Worm (Caenorhabditis elegans) whole organism, L2 larva: ENCODE data around the gene srz-19.

Source experiments
- C34F6.9 ChIP-seq: fragments of 150-350 bp; optimal IDR thresholded peaks from 2 replicates; lab custom pipeline; 2014; ENCODE audit warnings: missing biosample characterization, missing genetic modification characterization
- F13H6.1 ChIP-seq: sonication (generic microtip); optimal IDR thresholded peaks from 2 replicates; lab custom pipeline; 2016; ENCODE audit warnings: missing genetic modification characterization, missing compliant biosample characterization
- R02D3.7 ChIP-seq: fragments of 150-350 bp; optimal IDR thresholded peaks from 2 replicates; lab custom pipeline; 2014; ENCODE audit warnings: missing biosample characterization, missing genetic modification characterization
- ZK546.5 ChIP-seq: sonication (generic microtip); optimal IDR thresholded peaks from 2 replicates; lab custom pipeline; 2017; ENCODE audit warnings: missing biosample characterization, missing genetic modification characterization
- aly-2 ChIP-seq: fragments of 150-350 bp; optimal IDR thresholded peaks from 2 replicates; lab custom pipeline; 2014; ENCODE audit warnings: missing biosample characterization, missing genetic modification characterization
- ama-1 ChIP-seq: fragments of 150-350 bp; optimal IDR thresholded peaks from 2 replicates; lab custom pipeline; 2018; ENCODE audit warnings: inconsistent platforms
- blmp-1 ChIP-seq: sonication (generic microtip); optimal IDR thresholded peaks from 2 replicates; lab custom pipeline; 2017; ENCODE audit warnings: missing genetic modification characterization, mild to moderate bottlenecking, missing compliant biosample characterization, antibody characterized with exemption, moderate library complexity; ENCODE audit not compliant: insufficient read depth
- ceh-16 ChIP-seq: fragments of 150-350 bp; optimal IDR thresholded peaks from 2 replicates; lab custom pipeline; 2014; ENCODE audit warnings: missing biosample characterization, missing genetic modification characterization
- ceh-82 ChIP-seq: fragments of 150-350 bp; optimal IDR thresholded peaks from 2 replicates; lab custom pipeline; 2014; ENCODE audit warnings: missing biosample characterization, missing genetic modification characterization
- crh-2 ChIP-seq: sonication (generic microtip); optimal IDR thresholded peaks from 2 replicates; lab custom pipeline; 2017; ENCODE audit warnings: missing biosample characterization, missing genetic modification characterization
- dmd-4 ChIP-seq: sonication (generic microtip); optimal IDR thresholded peaks from 2 replicates; lab custom pipeline; 2017; ENCODE audit warnings: missing biosample characterization, missing genetic modification characterization
- egl-27 ChIP-seq: sonication (generic microtip); optimal IDR thresholded peaks from 3 replicates; lab custom pipeline; 2017; ENCODE audit warnings: missing biosample characterization, missing genetic modification reagents, missing genetic modification characterization
- elt-1 ChIP-seq: fragments of 150-350 bp; optimal IDR thresholded peaks from 2 replicates; lab custom pipeline; 2014; ENCODE audit warnings: missing biosample characterization, missing genetic modification characterization
- elt-3 ChIP-seq: sonication (generic microtip); optimal IDR thresholded peaks from 2 replicates; lab custom pipeline; 2017; ENCODE audit warnings: missing biosample characterization, missing genetic modification characterization
- fos-1 ChIP-seq: fragments of 150-350 bp; optimal IDR thresholded peaks from 2 replicates; lab custom pipeline; 2014; ENCODE audit warnings: missing biosample characterization, missing genetic modification characterization
- gmeb-1 ChIP-seq: fragments of 150-350 bp; optimal IDR thresholded peaks from 2 replicates; lab custom pipeline; 2014; ENCODE audit warnings: missing biosample characterization, missing genetic modification characterization
- lin-11 ChIP-seq: fragments of 150-350 bp; sonication (generic microtip); optimal IDR thresholded peaks from 2 replicates; lab custom pipeline; 2014; ENCODE audit warnings: missing biosample characterization, missing genetic modification characterization, inconsistent platforms, mixed read lengths
- lin-13 ChIP-seq: fragments of 150-350 bp; optimal IDR thresholded peaks from 2 replicates; lab custom pipeline; 2014; ENCODE audit warnings: missing biosample characterization, missing genetic modification reagents, missing genetic modification characterization
- lin-39 ChIP-seq: fragments of 150-350 bp; optimal IDR thresholded peaks from 2 replicates; lab custom pipeline; 2014; ENCODE audit warnings: missing biosample characterization, missing genetic modification reagents, missing genetic modification characterization
- lsy-2 ChIP-seq, 2 experiments: fragments of 150-350 bp in 1 of 2; sonication (generic microtip) in 1 of 2; optimal IDR thresholded peaks; 2 replicates each; lab custom pipeline; 2014 to 2017; ENCODE audit warnings: missing biosample characterization in 2 of 2, missing genetic modification characterization in 2 of 2
- mab-5 ChIP-seq: fragments of 150-350 bp; optimal IDR thresholded peaks from 2 replicates; lab custom pipeline; 2014; ENCODE audit warnings: missing biosample characterization, missing genetic modification characterization
- mbf-1 ChIP-seq: sonication (generic microtip); optimal IDR thresholded peaks from 2 replicates; lab custom pipeline; 2017; ENCODE audit warnings: missing biosample characterization, missing genetic modification characterization
- mdl-1 ChIP-seq, 2 experiments: fragments of 150-350 bp in 1 of 2; sonication (generic microtip) in 1 of 2; optimal IDR thresholded peaks; 2 replicates each; lab custom pipeline; 2017; ENCODE audit warnings: missing biosample characterization in 2 of 2, missing genetic modification characterization in 2 of 2
- nhr-11 ChIP-seq: fragments of 150-350 bp; optimal IDR thresholded peaks from 2 replicates; lab custom pipeline; 2014; ENCODE audit warnings: missing biosample characterization, missing genetic modification characterization
- nhr-12 ChIP-seq: fragments of 150-350 bp; optimal IDR thresholded peaks from 2 replicates; lab custom pipeline; 2014; ENCODE audit warnings: missing biosample characterization, missing genetic modification characterization
- nhr-21 ChIP-seq: fragments of 150-350 bp; optimal IDR thresholded peaks from 2 replicates; lab custom pipeline; 2014; ENCODE audit warnings: missing biosample characterization, missing genetic modification characterization
- nhr-237 ChIP-seq: fragments of 150-350 bp; optimal IDR thresholded peaks from 2 replicates; lab custom pipeline; 2014; ENCODE audit warnings: missing biosample characterization, missing genetic modification characterization
- nhr-6 ChIP-seq: fragments of 150-350 bp; optimal IDR thresholded peaks from 2 replicates; lab custom pipeline; 2014; ENCODE audit warnings: missing biosample characterization, missing genetic modification characterization
- nhr-77 ChIP-seq: fragments of 150-350 bp; optimal IDR thresholded peaks from 2 replicates; lab custom pipeline; 2014; ENCODE audit warnings: missing biosample characterization, missing genetic modification characterization
- peb-1 ChIP-seq: fragments of 150-350 bp; optimal IDR thresholded peaks from 2 replicates; lab custom pipeline; 2014; ENCODE audit warnings: missing biosample characterization, missing genetic modification characterization
- sma-3 ChIP-seq: sonication (generic microtip); optimal IDR thresholded peaks from 2 replicates; lab custom pipeline; 2016; ENCODE audit warnings: missing genetic modification reagents, missing genetic modification characterization, missing compliant biosample characterization
- sma-9 ChIP-seq, 2 experiments: fragments of 150-350 bp in 1 of 2; sonication (generic microtip) in 1 of 2; optimal IDR thresholded peaks; 2 replicates each; lab custom pipeline; 2014 to 2016; ENCODE audit warnings: missing genetic modification characterization in 2 of 2, mild to moderate bottlenecking in 1 of 2, missing biosample characterization in 1 of 2, missing compliant biosample characterization in 1 of 2, missing genetic modification reagents in 1 of 2, moderate library complexity in 1 of 2
- snpc-4 ChIP-seq: fragments of 150-350 bp; optimal IDR thresholded peaks from 2 replicates; lab custom pipeline; 2014; ENCODE audit warnings: missing biosample characterization, missing genetic modification characterization
- unc-62 ChIP-seq: fragments of 150-350 bp; optimal IDR thresholded peaks from 2 replicates; lab custom pipeline; 2014; ENCODE audit warnings: missing biosample characterization, missing genetic modification reagents, missing genetic modification characterization
- zag-1 ChIP-seq: fragments of 150-350 bp; optimal IDR thresholded peaks from 2 replicates; lab custom pipeline; 2014; ENCODE audit warnings: missing biosample characterization, missing genetic modification characterization
- ztf-11 ChIP-seq: sonication (generic microtip); optimal IDR thresholded peaks from 2 replicates; lab custom pipeline; 2017; ENCODE audit warnings: missing biosample characterization, missing genetic modification characterization

Gene srz-19

ce11 chrIV:3888963-3889362, 30.6 kb upstream of the srz-19 start, which contains the start of gene oac-21:
oac-21 (plus strand) TSS chrIV:3889263.
- TF ChIP-seq sma-3 (GFP tag; lab: Kevin White, UChicago) (no peak), lsy-2 (tag; optimal IDR thresholded peaks at IDR 0.05; lab: Kevin White, UChicago) (no peak), nhr-11 (tag; lab: Kevin White, UChicago) (no peak), snpc-4 (tag; lab: Kevin White, UChicago) (no peak), lin-13 (no peak), zag-1 (no peak), aly-2 (tag; lab: Kevin White, UChicago) (no peak), nhr-12 (tag; lab: Kevin White, UChicago) (no peak), dmd-4 (tag; lab: Kevin White, UChicago) (no peak), mbf-1 (no peak)

- TF ChIP-seq nhr-237 (tag; lab: Kevin White, UChicago): no peak
- TF ChIP-seq elt-1 (tag; lab: Kevin White, UChicago): no peak
- no peak for TF ChIP-seq unc-62
- TF ChIP-seq nhr-11 (tag; lab: Kevin White, UChicago): no peak
- TF ChIP-seq blmp-1: no peak
- TF ChIP-seq ZK546.5 (tag; lab: Kevin White, UChicago): no peak
- no peak for TF ChIP-seq F13H6.1
- TF ChIP-seq ama-1: no peak
- no peak for TF ChIP-seq nhr-77 (tag; lab: Kevin White, UChicago)
- TF ChIP-seq crh-2 (tag; lab: Kevin White, UChicago): no peak
- no peak for TF ChIP-seq zag-1
- TF ChIP-seq lin-13: no peak
- no peak for TF ChIP-seq peb-1 (tag; lab: Kevin White, UChicago)
- TF ChIP-seq lin-39 (tag; lab: Kevin White, UChicago): no peak
- no peak for TF ChIP-seq aly-2 (tag; lab: Kevin White, UChicago)
These were observed 27.6 kb upstream of the srz-19 start, which contains the start of gene F56D6.9 for ce11 chrIV:3892027-3892426. F56D6.9 (plus strand) TSS chrIV:3892327.

ce11 chrIV:3894004-3894480, 25.6 kb upstream of the srz-19 start, which contains the start of gene F56D6.8:
F56D6.8 (minus strand) TSS chrIV:3894430.
- no peak for TF ChIP-seq nhr-6 (tag; lab: Kevin White, UChicago)
- no peak for TF ChIP-seq elt-3 (tag; lab: Kevin White, UChicago)
- no peak for TF ChIP-seq sma-9 (GFP tag; optimal IDR thresholded peaks at IDR 0.05; lab: Kevin White, UChicago)
- no peak for TF ChIP-seq sma-9 (tag; optimal IDR thresholded peaks at IDR 0.05; lab: Kevin White, UChicago)
- TF ChIP-seq ceh-82 (tag; lab: Kevin White, UChicago): no peak
- TF ChIP-seq peb-1 (tag; lab: Kevin White, UChicago): no peak
- TF ChIP-seq ztf-11: no peak
- TF ChIP-seq ZK546.5 (tag; lab: Kevin White, UChicago): no peak
- no peak for TF ChIP-seq nhr-21
- no peak for TF ChIP-seq R02D3.7 (tag; lab: Kevin White, UChicago)
- no peak for TF ChIP-seq lin-39 (tag; lab: Kevin White, UChicago)

ce11 chrIV:3894770-3895169, 24.8 kb upstream of the srz-19 start, which contains the start of gene dct-8:
dct-8 (plus strand) TSS chrIV:3895070.
- no peak for TF ChIP-seq blmp-1
- TF ChIP-seq peb-1 (tag; lab: Kevin White, UChicago): no peak
- TF ChIP-seq R02D3.7 (tag; lab: Kevin White, UChicago): no peak
- TF ChIP-seq lin-11: no peak
- TF ChIP-seq gmeb-1 (tag; lab: Kevin White, UChicago): no peak
- no peak for TF ChIP-seq C34F6.9
- no peak for TF ChIP-seq lsy-2 (tag; optimal IDR thresholded peaks at IDR 0.05; lab: Kevin White, UChicago)
- TF ChIP-seq fos-1 (tag; lab: Kevin White, UChicago): no peak
- TF ChIP-seq, all 48 proteins: peak for 0

ce11 chrIV:3899719-3900554, 19.7 kb upstream of the srz-19 start, which contains the start of gene srz-62:
srz-62 (plus strand) TSS chrIV:3900504.
- peak; percentile 100 for TF ChIP-seq fos-1 (tag; lab: Kevin White, UChicago)
- peak; percentile 49 for TF ChIP-seq sma-9 (GFP tag; optimal IDR thresholded peaks at IDR 0.05; lab: Kevin White, UChicago)
- TF ChIP-seq sma-9 (tag; optimal IDR thresholded peaks at IDR 0.05; lab: Kevin White, UChicago): no peak
- TF ChIP-seq mab-5 (tag; lab: Kevin White, UChicago): no peak
- peak; percentile 48 for TF ChIP-seq crh-2 (tag; lab: Kevin White, UChicago)
- TF ChIP-seq gmeb-1 (tag; lab: Kevin White, UChicago): peak; percentile 72
- TF ChIP-seq lin-11: no peak
- TF ChIP-seq egl-27 (tag; lab: Kevin White, UChicago): peak; percentile 92
- TF ChIP-seq mdl-1 (tag; optimal IDR thresholded peaks at IDR 0.05; lab: Kevin White, UChicago): peak in 1 of 2 experiments; percentile 55
- TF ChIP-seq ceh-16 (tag; lab: Kevin White, UChicago): no peak
- TF ChIP-seq nhr-77 (tag; lab: Kevin White, UChicago): no peak
- TF ChIP-seq peb-1 (tag; lab: Kevin White, UChicago): no peak
